Fruit fly (Drosophila melanogaster) whole organism, embryonic: Measurements from ENCODE around the gene DopEcR.

Experiments used
- CG13123 ChIP-seq: fragments of 200-800 bp; sonication (Bioruptor generic); optimal IDR thresholded peaks from 2 replicates; lab custom pipeline; 2016; ENCODE audit warnings: missing biosample characterization, missing genetic modification characterization
- CG2875 ChIP-seq: fragments of 200-800 bp; sonication (Bioruptor generic); optimal IDR thresholded peaks from 2 replicates; lab custom pipeline; 2017; ENCODE audit warnings: missing biosample characterization, mild to moderate bottlenecking, missing genetic modification characterization, missing genetic modification reagents
- CG7786 ChIP-seq: fragments of 200-800 bp; sonication (Bioruptor generic); optimal IDR thresholded peaks from 2 replicates; lab custom pipeline; 2016; ENCODE audit warnings: missing biosample characterization, missing genetic modification characterization
- CG8388 ChIP-seq: fragments of 200-800 bp; sonication (Bioruptor generic); optimal IDR thresholded peaks from 2 replicates; lab custom pipeline; 2019; ENCODE audit warnings: missing biosample characterization, mild to moderate bottlenecking, missing genetic modification characterization, moderate library complexity
- HLHmδ ChIP-seq: fragments of 200-800 bp; sonication (Bioruptor generic); optimal IDR thresholded peaks from 2 replicates; lab custom pipeline; 2018; ENCODE audit warnings: missing biosample characterization, mild to moderate bottlenecking, missing genetic modification characterization, moderate library complexity
- Hr39 ChIP-seq: fragments of >200 bp; optimal IDR thresholded peaks from 2 replicates; lab custom pipeline; 2017
- croc ChIP-seq: fragments of 200-800 bp; sonication (Bioruptor generic); conservative IDR thresholded peaks from 3 replicates; pipeline ENCODE4 v1.3.6; 2022; ENCODE audit warnings: missing biosample characterization, missing genetic modification characterization
- fd102C ChIP-seq: fragments of 200-800 bp; sonication (Bioruptor generic); optimal IDR thresholded peaks from 2 replicates; lab custom pipeline; 2018; ENCODE audit warnings: missing biosample characterization, mild to moderate bottlenecking, missing genetic modification characterization, moderate library complexity
- lola ChIP-seq, 3 experiments: fragments of >200 bp in 2 of 3; fragments of 200-800 bp in 1 of 3; sonication (Bioruptor generic) in 1 of 3; optimal IDR thresholded peaks; 2 replicates each; lab custom pipeline; 2017 to 2019; ENCODE audit warnings: missing biosample characterization in 3 of 3, missing genetic modification characterization in 3 of 3, mild to moderate bottlenecking in 1 of 3, moderate library complexity in 1 of 3
- lov ChIP-seq, 2 experiments: fragments of 200-800 bp in 1 of 2; fragments of >200 bp in 1 of 2; sonication (Bioruptor generic) in 1 of 2; IDR thresholded peaks in 1 of 2; optimal IDR thresholded peaks in 1 of 2; 2 replicates in 1 of 2; 3 replicates in 1 of 2; pipeline versions ENCODE4 v1.3.6 to Lab custom; 2017 to 2022; ENCODE audit warnings: missing biosample characterization in 1 of 2, missing genetic modification characterization in 1 of 2
- slou ChIP-seq: fragments of 200-800 bp; sonication (Bioruptor generic); optimal IDR thresholded peaks from 3 replicates; lab custom pipeline; 2016; ENCODE audit warnings: missing biosample characterization, missing genetic modification characterization
- tin ChIP-seq: fragments of 200-800 bp; sonication (Bioruptor generic); optimal IDR thresholded peaks from 3 replicates; lab custom pipeline; 2016; ENCODE audit warnings: missing biosample characterization, missing genetic modification characterization
- usp ChIP-seq: fragments of >200 bp; optimal IDR thresholded peaks from 2 replicates; lab custom pipeline; 2017; ENCODE audit warnings: missing biosample characterization, missing genetic modification characterization

DNA sequence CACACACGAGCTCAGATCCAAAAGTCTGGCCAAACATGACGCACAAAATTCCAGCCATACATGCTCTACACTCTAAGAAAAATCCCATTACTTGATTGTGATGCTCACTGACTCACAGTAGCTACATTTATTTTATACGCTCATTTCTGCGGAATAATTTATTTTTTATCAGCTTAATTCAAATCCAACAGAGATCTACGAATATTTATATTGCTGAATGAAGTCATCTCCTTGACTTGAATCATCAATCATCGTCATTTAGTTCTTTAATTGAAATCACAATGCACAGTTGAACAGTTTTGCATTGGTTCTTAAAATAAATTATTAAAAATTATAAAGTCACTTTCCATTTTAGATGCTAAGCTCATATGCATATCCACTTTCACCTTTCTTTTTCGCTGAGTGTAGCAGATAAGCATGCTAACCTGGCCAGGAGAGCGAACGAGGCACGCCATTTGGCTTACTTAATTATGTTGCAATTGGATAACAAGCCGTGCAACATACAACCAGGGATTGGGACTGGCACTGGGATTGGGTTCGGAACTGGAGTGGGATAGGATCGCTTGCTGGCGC lies 15.4 kb upstream of the DopEcR start:
- TF ChIP-seq usp (GFP tag; lab: Kevin White, UChicago): no peak
- TF ChIP-seq lov (optimal IDR thresholded peaks at IDR 0.05; lab: Kevin White, UChicago): no peak
- no peak for TF ChIP-seq lov (GFP tag; IDR thresholded peaks at IDR 0.05; lab: Robert Waterston, UW)
- TF ChIP-seq Hr39 (lab: Kevin White, UChicago): no peak
- no peak for TF ChIP-seq CG13123 (GFP tag; lab: Kevin White, UChicago)
- no peak for TF ChIP-seq CG8388 (GFP tag; lab: Kevin White, UChicago)
- no peak for TF ChIP-seq CG7786
- TF ChIP-seq lola (GFP tag; optimal IDR thresholded peaks at IDR 0.05; lab: Kevin White, UChicago): no peak
- no peak for TF ChIP-seq tin (GFP tag; lab: Kevin White, UChicago)
- TF ChIP-seq fd102C (GFP tag; lab: Kevin White, UChicago): no peak
- TF ChIP-seq CG2875 (GFP tag; lab: Kevin White, UChicago): no peak
- no peak for TF ChIP-seq croc (GFP tag; lab: Robert Waterston, UW)
- no peak for TF ChIP-seq slou (GFP tag; lab: Kevin White, UChicago)
- no peak for TF ChIP-seq HLHmδ (GFP tag; lab: Kevin White, UChicago)
